Worm (Caenorhabditis elegans) whole organism, young adult: Measurements from ENCODE around the gene C42D8.9.

Experiments
- B0019.2 ChIP-seq: fragments of 200-800 bp; sonication (Bioruptor generic); conservative IDR thresholded peaks from 2 replicates; pipeline ENCODE4 v1.3.6; 2022; ENCODE audit warnings: missing genetic modification reagents, missing genetic modification characterization, missing compliant biosample characterization
- B0035.1 ChIP-seq: sonication (generic microtip); optimal IDR thresholded peaks from 2 replicates; lab custom pipeline; 2016; ENCODE audit warnings: missing genetic modification characterization, mild to moderate bottlenecking, missing compliant biosample characterization, missing genotype, missing genetic modification reagents
- F10E7.11 ChIP-seq: sonication (generic microtip); optimal IDR thresholded peaks from 2 replicates; lab custom pipeline; 2017; ENCODE audit warnings: mild to moderate bottlenecking, missing genetic modification characterization, moderate library complexity, missing compliant biosample characterization
- F22D6.2 ChIP-seq: sonication (generic microtip); optimal IDR thresholded peaks from 2 replicates; lab custom pipeline; 2016; ENCODE audit warnings: mild to moderate bottlenecking, missing genetic modification characterization, missing compliant biosample characterization
- F23B12.7 ChIP-seq: sonication (generic microtip); optimal IDR thresholded peaks from 2 replicates; lab custom pipeline; 2017; ENCODE audit warnings: missing genetic modification characterization, mild to moderate bottlenecking, missing compliant biosample characterization, antibody characterized with exemption, moderate library complexity; ENCODE audit not compliant: insufficient read depth
- F33H1.4 ChIP-seq: fragments of 200-800 bp; sonication (Bioruptor generic); IDR thresholded peaks from 2 replicates; pipeline ENCODE4 v1.3.6; 2022; ENCODE audit warnings: missing genetic modification reagents, missing genetic modification characterization, missing compliant biosample characterization
- F55B11.4 ChIP-seq: sonication (generic microtip); optimal IDR thresholded peaks from 2 replicates; lab custom pipeline; 2016; ENCODE audit warnings: missing compliant biosample characterization, missing genetic modification characterization, borderline replicate concordance; ENCODE audit not compliant: insufficient read depth
- F57A8.1 ChIP-seq: fragments of 200-800 bp; sonication (Bioruptor generic); optimal IDR thresholded peaks from 2 replicates; lab custom pipeline; 2018; ENCODE audit warnings: mild to moderate bottlenecking, missing genetic modification characterization, moderate library complexity, missing compliant biosample characterization
- T07F8.4 ChIP-seq: sonication (generic microtip); optimal IDR thresholded peaks from 2 replicates; lab custom pipeline; 2016; ENCODE audit warnings: mild to moderate bottlenecking, missing genetic modification characterization, moderate library complexity, missing compliant biosample characterization
- T26A5.8 ChIP-seq: sonication (generic microtip); optimal IDR thresholded peaks from 2 replicates; lab custom pipeline; 2016; ENCODE audit warnings: missing genetic modification characterization, missing compliant biosample characterization
- Y79H2A.3 ChIP-seq: fragments of 200-800 bp; sonication (Bioruptor generic); conservative IDR thresholded peaks from 2 replicates; pipeline ENCODE4 v1.3.6; 2022; ENCODE audit warnings: missing genetic modification reagents, missing genetic modification characterization, missing compliant biosample characterization
- Y95B8A.8 ChIP-seq: fragments of 200-800 bp; sonication (Bioruptor generic); IDR thresholded peaks from 2 replicates; pipeline ENCODE4 v1.3.6; 2022; ENCODE audit warnings: missing genetic modification reagents, missing genetic modification characterization, missing compliant biosample characterization
- ZK185.1 ChIP-seq: sonication (generic microtip); optimal IDR thresholded peaks from 2 replicates; lab custom pipeline; 2016; ENCODE audit warnings: mild to moderate bottlenecking, missing genetic modification characterization, missing compliant biosample characterization; ENCODE audit not compliant: poor library complexity, severe bottlenecking
- atf-7 ChIP-seq: sonication (generic microtip); optimal IDR thresholded peaks from 2 replicates; lab custom pipeline; 2017; ENCODE audit warnings: mild to moderate bottlenecking, missing genetic modification characterization, missing compliant biosample characterization
- attf-6 ChIP-seq: fragments of 200-800 bp; sonication (Bioruptor generic); IDR thresholded peaks from 2 replicates; pipeline ENCODE4 v1.3.6; 2022; ENCODE audit warnings: missing genetic modification reagents, missing genetic modification characterization, missing compliant biosample characterization
- bed-1 ChIP-seq: fragments of 200-800 bp; sonication (Bioruptor generic); IDR thresholded peaks from 2 replicates; pipeline ENCODE4 v1.3.6; 2022; ENCODE audit warnings: missing genetic modification reagents, missing genetic modification characterization, missing compliant biosample characterization
- ceh-100 ChIP-seq: fragments of 200-800 bp; sonication (Bioruptor generic); IDR thresholded peaks from 2 replicates; pipeline ENCODE4 v1.3.6; 2022; ENCODE audit warnings: missing genetic modification reagents, missing genetic modification characterization, missing compliant biosample characterization
- dox-1 ChIP-seq: fragments of 200-800 bp; sonication (Bioruptor generic); IDR thresholded peaks from 2 replicates; pipeline ENCODE4 v1.3.6; 2022; ENCODE audit warnings: missing genetic modification reagents, missing genetic modification characterization, missing compliant biosample characterization
- him-1 ChIP-seq: sonication (generic microtip); optimal IDR thresholded peaks from 2 replicates; lab custom pipeline; 2016; ENCODE audit warnings: missing genotype, missing genetic modification reagents, missing genetic modification characterization, missing compliant biosample characterization
- hrde-1 ChIP-seq: sonication (generic microtip); optimal IDR thresholded peaks from 2 replicates; lab custom pipeline; 2016; ENCODE audit warnings: missing genetic modification characterization, mild to moderate bottlenecking, missing compliant biosample characterization, moderate library complexity, missing genotype, missing genetic modification reagents, borderline replicate concordance
- let-526 ChIP-seq: fragments of 200-800 bp; sonication (Bioruptor generic); IDR thresholded peaks from 2 replicates; pipeline ENCODE4 v1.3.6; 2022; ENCODE audit warnings: missing genetic modification reagents, missing genetic modification characterization, missing compliant biosample characterization
- lin-35 ChIP-seq, 3 experiments: fragments of 150-350 bp in 2 of 3; sonication (generic microtip) in 1 of 3; optimal IDR thresholded peaks; 2 replicates each; lab custom pipeline; 2014 to 2018; ENCODE audit warnings: missing biosample characterization in 3 of 3, missing genetic modification characterization in 3 of 3, missing genetic modification reagents in 3 of 3
- lir-1 ChIP-seq: fragments of 200-800 bp; sonication (Bioruptor generic); conservative IDR thresholded peaks from 2 replicates; pipeline ENCODE4 v1.3.6; 2022; ENCODE audit warnings: missing genetic modification reagents, missing genetic modification characterization, missing compliant biosample characterization
- lsl-1 ChIP-seq: fragments of 200-800 bp; sonication (Bioruptor generic); optimal IDR thresholded peaks from 2 replicates; lab custom pipeline; 2018; ENCODE audit warnings: mild to moderate bottlenecking, missing genetic modification characterization, moderate library complexity, missing compliant biosample characterization
- madf-10 ChIP-seq: sonication (generic microtip); optimal IDR thresholded peaks from 2 replicates; lab custom pipeline; 2016; ENCODE audit warnings: mild to moderate bottlenecking, missing genetic modification characterization, missing compliant biosample characterization
- mel-28 ChIP-seq: sonication (generic microtip); optimal IDR thresholded peaks from 2 replicates; lab custom pipeline; 2016; ENCODE audit warnings: borderline replicate concordance, mild to moderate bottlenecking, missing genetic modification characterization, missing compliant biosample characterization
- mes-4 ChIP-seq: sonication (generic microtip); optimal IDR thresholded peaks from 2 replicates; lab custom pipeline; 2016; ENCODE audit warnings: missing genotype, missing genetic modification characterization, missing compliant biosample characterization
- nfyb-1 ChIP-seq: fragments of 200-800 bp; sonication (Bioruptor generic); IDR thresholded peaks from 2 replicates; pipeline ENCODE4 v1.3.6; 2022; ENCODE audit warnings: missing genetic modification reagents, missing genetic modification characterization, missing compliant biosample characterization
- nhr-179 ChIP-seq: sonication (generic microtip); optimal IDR thresholded peaks from 2 replicates; lab custom pipeline; 2016; ENCODE audit warnings: mild to moderate bottlenecking, missing genetic modification characterization, missing compliant biosample characterization
- nhr-80 ChIP-seq: sonication (generic microtip); optimal IDR thresholded peaks from 2 replicates; lab custom pipeline; 2016; ENCODE audit warnings: missing genetic modification characterization, missing compliant biosample characterization
- pbrm-1 ChIP-seq: fragments of 200-800 bp; sonication (Bioruptor generic); IDR thresholded peaks from 2 replicates; pipeline ENCODE4 v1.3.6; 2022; ENCODE audit warnings: missing genetic modification reagents, missing genetic modification characterization, missing compliant biosample characterization
- pha-4 ChIP-seq: fragments of 150-350 bp; sonication (generic microtip); optimal IDR thresholded peaks from 2 replicates; lab custom pipeline; 2014; ENCODE audit warnings: missing biosample characterization, missing genetic modification reagents, missing genetic modification characterization
- rcor-1 ChIP-seq: fragments of 200-800 bp; sonication (Bioruptor generic); IDR thresholded peaks from 2 replicates; pipeline ENCODE4 v1.3.6; 2022; ENCODE audit warnings: missing genetic modification reagents, missing genetic modification characterization, missing compliant biosample characterization
- snpc-1.1 ChIP-seq: sonication (generic microtip); optimal IDR thresholded peaks from 2 replicates; lab custom pipeline; 2017; ENCODE audit warnings: missing genetic modification characterization, mild to moderate bottlenecking, missing compliant biosample characterization, antibody characterized with exemption, moderate library complexity, missing genotype, missing genetic modification reagents; ENCODE audit not compliant: insufficient read depth
- snpc-1.3 ChIP-seq: sonication (generic microtip); optimal IDR thresholded peaks from 2 replicates; lab custom pipeline; 2017; ENCODE audit warnings: missing genetic modification characterization, mild to moderate bottlenecking, missing compliant biosample characterization, antibody characterized with exemption, moderate library complexity, missing genotype, missing genetic modification reagents; ENCODE audit not compliant: insufficient read depth
- somi-1 ChIP-seq: fragments of 200-800 bp; sonication (Bioruptor generic); optimal IDR thresholded peaks from 2 replicates; lab custom pipeline; 2018; ENCODE audit warnings: mild to moderate bottlenecking, missing genetic modification characterization, missing compliant biosample characterization
- sptf-2 ChIP-seq: fragments of 200-800 bp; sonication (Bioruptor generic); optimal IDR thresholded peaks from 2 replicates; lab custom pipeline; 2018; ENCODE audit warnings: mild to moderate bottlenecking, missing genetic modification characterization, missing compliant biosample characterization
- unc-130 ChIP-seq: sonication (generic microtip); optimal IDR thresholded peaks from 2 replicates; lab custom pipeline; 2016; ENCODE audit warnings: missing genetic modification reagents, missing genetic modification characterization, missing compliant biosample characterization
- zfh-2 ChIP-seq: fragments of 200-800 bp; sonication (Bioruptor generic); conservative IDR thresholded peaks from 2 replicates; pipeline ENCODE4 v1.3.6; 2022; ENCODE audit warnings: missing genetic modification reagents, missing genetic modification characterization, missing compliant biosample characterization
- zim-3 ChIP-seq: sonication (generic microtip); optimal IDR thresholded peaks from 2 replicates; lab custom pipeline; 2017; ENCODE audit warnings: mild to moderate bottlenecking, missing genetic modification characterization, moderate library complexity, missing compliant biosample characterization
- ztf-26 ChIP-seq: sonication (generic microtip); optimal IDR thresholded peaks from 2 replicates; lab custom pipeline; 2017; ENCODE audit warnings: missing genetic modification characterization, missing compliant biosample characterization
- ztf-6 ChIP-seq: fragments of 200-800 bp; sonication (Bioruptor generic); IDR thresholded peaks from 2 replicates; pipeline ENCODE4 v1.3.6; 2022; ENCODE audit warnings: missing genetic modification reagents, missing genetic modification characterization, missing compliant biosample characterization

C42D8.9 gene

ce11 chrX:5151866-5152265 lies 45.0 kb upstream of the C42D8.9 start:
- TF ChIP-seq T07F8.4 (tag; lab: Kevin White, UChicago) (no peak), F33H1.4 (GFP tag; lab: Robert Waterston, UW) (no peak), sptf-2 (GFP tag; lab: Kevin White, UChicago) (no peak), pbrm-1 (GFP tag; lab: Robert Waterston, UW) (no peak), ztf-26 (no peak), nfyb-1 (GFP tag; lab: Robert Waterston, UW) (no peak), mel-28 (tag; lab: Kevin White, UChicago) (no peak), lin-35 (GFP tag; optimal IDR thresholded peaks at IDR 0.05; lab: Kevin White, UChicago) (no peak), dox-1 (GFP tag; lab: Robert Waterston, UW) (no peak), rcor-1 (GFP tag; lab: Robert Waterston, UW) (no peak), B0035.1 (no peak), Y79H2A.3 (GFP tag; lab: Robert Waterston, UW) (no peak), F10E7.11 (no peak), bed-1 (GFP tag; lab: Robert Waterston, UW) (no peak), hrde-1 (tag; lab: Kevin White, UChicago) (no peak)

DNA sequence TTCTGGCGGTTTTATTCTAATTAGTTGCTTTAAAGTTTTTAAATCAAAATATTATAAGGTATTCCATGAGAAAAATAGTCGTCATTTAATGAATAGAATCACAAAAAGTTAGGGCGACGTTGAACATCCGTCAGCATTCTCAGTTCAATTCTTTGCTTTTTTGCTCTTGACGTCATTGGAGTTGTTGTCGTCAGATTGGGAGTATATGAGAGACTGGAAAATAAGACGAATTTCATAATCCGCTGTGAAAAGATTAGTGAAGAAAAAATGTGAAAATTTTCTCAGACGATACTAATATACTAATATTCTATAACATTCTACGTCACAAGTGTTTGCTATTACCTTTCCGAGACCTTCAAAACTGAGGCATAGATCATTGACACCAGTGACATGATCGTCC lies 44.6 kb upstream of the C42D8.9 start:
- TF ChIP-seq pha-4 (tag; lab: Kevin White, UChicago) (no peak), atf-7 (no peak), him-1 (no peak), attf-6 (GFP tag; lab: Robert Waterston, UW) (no peak), nfyb-1 (GFP tag; lab: Robert Waterston, UW) (no peak), nhr-80 (tag; lab: Kevin White, UChicago) (no peak), lsl-1 (GFP tag; lab: Kevin White, UChicago) (no peak), ztf-6 (no peak), zfh-2 (no peak), ztf-26 (no peak), hrde-1 (tag; lab: Kevin White, UChicago) (no peak), madf-10 (tag; lab: Kevin White, UChicago) (no peak), zim-3 (tag; lab: Kevin White, UChicago) (no peak), snpc-1.1 (tag; lab: Kevin White, UChicago) (no peak), lir-1 (GFP tag; lab: Robert Waterston, UW) (no peak), F22D6.2 (tag; lab: Kevin White, UChicago) (no peak), F23B12.7 (tag; lab: Kevin White, UChicago) (no peak)

- no peak for TF ChIP-seq somi-1 (GFP tag; lab: Kevin White, UChicago)
- no peak for TF ChIP-seq F55B11.4
- no peak for TF ChIP-seq nhr-179 (tag; lab: Kevin White, UChicago)
- no peak for TF ChIP-seq snpc-1.1 (tag; lab: Kevin White, UChicago)
- no peak for TF ChIP-seq ZK185.1
- TF ChIP-seq ceh-100 (GFP tag; lab: Robert Waterston, UW), result no peak
- TF ChIP-seq snpc-1.3 (tag; lab: Kevin White, UChicago), result no peak
- TF ChIP-seq unc-130 (GFP tag; lab: Kevin White, UChicago), result no peak
- TF ChIP-seq bed-1 (GFP tag; lab: Robert Waterston, UW), result no peak
- no peak for TF ChIP-seq F57A8.1
- no peak for TF ChIP-seq mes-4 (tag; lab: Kevin White, UChicago)
- no peak for TF ChIP-seq B0019.2 (GFP tag; lab: Robert Waterston, UW)
- TF ChIP-seq nhr-80 (tag; lab: Kevin White, UChicago), result no peak
- no peak for TF ChIP-seq attf-6 (GFP tag; lab: Robert Waterston, UW)
- TF ChIP-seq lin-35 (GFP tag; optimal IDR thresholded peaks at IDR 0.05; lab: Kevin White, UChicago), result no peak
- TF ChIP-seq T26A5.8, result no peak
- TF ChIP-seq let-526 (GFP tag; lab: Robert Waterston, UW), result no peak
- TF ChIP-seq ztf-26, result no peak
- TF ChIP-seq Y95B8A.8 (GFP tag; lab: Robert Waterston, UW), result no peak
- TF ChIP-seq dox-1 (GFP tag; lab: Robert Waterston, UW), result no peak
Observed at ce11 chrX:5150389-5150788, 43.5 kb upstream of the C42D8.9 start, which contains the start of gene dpy-8. Gene dpy-8 (minus strand): TSS chrX:5150476.
